Fruit fly (Drosophila melanogaster): ENCODE results near the gene CG43155.
A peak's percentile ranks its signal among the peaks of the same experiment; 100 is the strongest.

Gene CG43155

dm6 chrX:11425956-11426598, 33.5 kb upstream of the CG43155 start:
- TF ChIP-seq CG8478 (optimal IDR thresholded peaks at IDR 0.05), result no peak
- TF ChIP-seq Dll (optimal IDR thresholded peaks at IDR 0.05), result no peak
- no peak for TF ChIP-seq EcR (GFP tag; optimal IDR thresholded peaks at IDR 0.05)
- no peak for TF ChIP-seq psq (optimal IDR thresholded peaks at IDR 0.05)

dm6 chrX:11427282-11427689, 32.3 kb upstream of the CG43155 start:
- TF ChIP-seq pan (optimal IDR thresholded peaks at IDR 0.05) (no peak), EcR (GFP tag; optimal IDR thresholded peaks at IDR 0.05) (no peak), psq (optimal IDR thresholded peaks at IDR 0.05) (no peak), usp (GFP tag; optimal IDR thresholded peaks at IDR 0.05) (no peak), CG8478 (optimal IDR thresholded peaks at IDR 0.05) (no peak), Dll (optimal IDR thresholded peaks at IDR 0.05) (no peak)

DNA sequence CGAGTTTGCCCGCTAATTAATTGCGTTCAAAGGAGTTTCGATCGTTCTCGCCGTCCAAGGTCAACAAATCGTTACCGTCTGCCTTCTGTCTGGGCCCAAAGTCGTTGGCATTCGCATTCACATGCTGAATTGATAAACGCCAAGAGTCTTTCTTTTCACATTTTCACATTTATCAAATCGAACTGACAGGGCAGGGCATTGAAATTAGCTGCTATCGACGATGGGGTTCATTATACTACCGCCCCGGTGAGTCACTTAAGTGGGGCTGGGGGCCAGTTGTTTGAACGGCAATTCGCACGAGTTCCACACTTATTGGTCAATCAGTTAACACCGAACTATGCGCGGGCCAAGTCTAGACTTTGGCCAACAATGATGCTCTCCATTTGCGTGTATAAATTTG, 28.6 kb upstream of the CG43155 start:
- no peak for TF ChIP-seq Dll (optimal IDR thresholded peaks at IDR 0.05)
- TF ChIP-seq usp (GFP tag; optimal IDR thresholded peaks at IDR 0.05), result no peak
- no peak for TF ChIP-seq EcR (GFP tag; optimal IDR thresholded peaks at IDR 0.05)
- TF ChIP-seq psq (optimal IDR thresholded peaks at IDR 0.05), result no peak
- no peak for TF ChIP-seq pan (optimal IDR thresholded peaks at IDR 0.05)
- TF ChIP-seq CG8478 (optimal IDR thresholded peaks at IDR 0.05), result no peak

- no peak for TF ChIP-seq usp (GFP tag; optimal IDR thresholded peaks at IDR 0.05)
- TF ChIP-seq EcR (GFP tag; optimal IDR thresholded peaks at IDR 0.05), result peak in 1 of 2 experiments; percentile 29
Measured at dm6 chrX:11433930-11434329, 25.7 kb upstream of the CG43155 start.

DNA sequence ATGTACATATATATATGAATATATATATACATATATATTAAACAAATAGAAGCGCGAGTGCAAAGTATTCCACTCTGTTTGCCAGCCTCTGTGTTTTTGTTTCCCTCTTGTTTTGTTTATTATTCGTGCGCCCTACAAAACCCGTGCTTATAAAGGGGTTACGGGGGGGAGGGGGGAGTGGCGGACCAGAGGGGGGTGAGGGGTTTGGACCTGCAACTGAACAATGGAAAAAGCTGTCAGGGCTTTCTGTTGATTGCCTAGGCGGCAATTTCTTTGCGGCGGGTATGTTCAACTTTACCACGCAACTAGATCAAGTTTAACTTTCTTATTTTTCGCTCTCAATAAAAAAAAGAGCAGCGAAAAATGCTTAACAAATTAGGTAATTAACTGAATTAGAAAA, 20.3 kb upstream of the CG43155 start:
- TF ChIP-seq EcR (GFP tag; optimal IDR thresholded peaks at IDR 0.05) (no peak), CG8478 (optimal IDR thresholded peaks at IDR 0.05) (no peak), usp (GFP tag; optimal IDR thresholded peaks at IDR 0.05) (no peak), Dll (optimal IDR thresholded peaks at IDR 0.05) (no peak), pan (optimal IDR thresholded peaks at IDR 0.05) (no peak), psq (optimal IDR thresholded peaks at IDR 0.05) (no peak)

dm6 chrX:11440944-11441343, 18.6 kb upstream of the CG43155 start:
- TF ChIP-seq CG8478 (optimal IDR thresholded peaks at IDR 0.05) (no peak), EcR (GFP tag; optimal IDR thresholded peaks at IDR 0.05) (no peak), pan (optimal IDR thresholded peaks at IDR 0.05) (no peak), usp (GFP tag; optimal IDR thresholded peaks at IDR 0.05) (no peak), Dll (optimal IDR thresholded peaks at IDR 0.05) (no peak), psq (optimal IDR thresholded peaks at IDR 0.05) (no peak)

- no peak for TF ChIP-seq pan (optimal IDR thresholded peaks at IDR 0.05)
- no peak for TF ChIP-seq EcR (GFP tag; optimal IDR thresholded peaks at IDR 0.05)
- TF ChIP-seq CG8478 (optimal IDR thresholded peaks at IDR 0.05), result no peak
- TF ChIP-seq psq (optimal IDR thresholded peaks at IDR 0.05), result no peak
- no peak for TF ChIP-seq Dll (optimal IDR thresholded peaks at IDR 0.05)
- TF ChIP-seq usp (GFP tag; optimal IDR thresholded peaks at IDR 0.05), result no peak
Measured at dm6 chrX:11441829-11442634, 17.6 kb upstream of the CG43155 start, which contains the start of gene Sk1. Gene Sk1, plus strand, starts transcription at chrX:11442539.

dm6 chrX:11446792-11447405, 12.7 kb upstream of the CG43155 start:
- no peak for TF ChIP-seq Dll (optimal IDR thresholded peaks at IDR 0.05)
- TF ChIP-seq psq (optimal IDR thresholded peaks at IDR 0.05), result no peak
- no peak for TF ChIP-seq CG8478 (optimal IDR thresholded peaks at IDR 0.05)
- no peak for TF ChIP-seq pan (optimal IDR thresholded peaks at IDR 0.05)
- no peak for TF ChIP-seq EcR (GFP tag; optimal IDR thresholded peaks at IDR 0.05)
- no peak for TF ChIP-seq usp (GFP tag; optimal IDR thresholded peaks at IDR 0.05)

DNA sequence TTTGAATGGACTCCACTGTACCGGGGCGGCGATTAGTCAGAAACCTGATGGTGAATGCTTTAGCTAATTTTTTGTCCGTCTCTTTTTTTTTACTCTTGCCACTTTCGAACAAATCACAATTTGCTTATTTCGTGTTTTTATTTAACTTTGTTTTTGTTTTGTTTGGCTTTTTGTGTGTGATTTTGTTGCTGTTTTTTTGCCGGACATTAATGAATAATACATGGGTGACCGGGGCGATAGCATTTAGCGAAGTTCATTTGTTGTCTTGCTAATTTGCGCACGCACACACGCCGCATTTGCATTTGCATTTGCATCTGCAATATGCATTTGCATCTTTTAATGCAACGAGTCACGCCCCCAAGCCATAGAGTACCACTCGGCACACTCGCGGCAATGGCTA, 10.9 kb upstream of the CG43155 start:
- TF ChIP-seq CG8478 (optimal IDR thresholded peaks at IDR 0.05) (no peak), Dll (optimal IDR thresholded peaks at IDR 0.05) (no peak), EcR (GFP tag; optimal IDR thresholded peaks at IDR 0.05) (no peak), psq (optimal IDR thresholded peaks at IDR 0.05) (no peak), pan (optimal IDR thresholded peaks at IDR 0.05) (no peak), usp (GFP tag; optimal IDR thresholded peaks at IDR 0.05) (no peak)

DNA sequence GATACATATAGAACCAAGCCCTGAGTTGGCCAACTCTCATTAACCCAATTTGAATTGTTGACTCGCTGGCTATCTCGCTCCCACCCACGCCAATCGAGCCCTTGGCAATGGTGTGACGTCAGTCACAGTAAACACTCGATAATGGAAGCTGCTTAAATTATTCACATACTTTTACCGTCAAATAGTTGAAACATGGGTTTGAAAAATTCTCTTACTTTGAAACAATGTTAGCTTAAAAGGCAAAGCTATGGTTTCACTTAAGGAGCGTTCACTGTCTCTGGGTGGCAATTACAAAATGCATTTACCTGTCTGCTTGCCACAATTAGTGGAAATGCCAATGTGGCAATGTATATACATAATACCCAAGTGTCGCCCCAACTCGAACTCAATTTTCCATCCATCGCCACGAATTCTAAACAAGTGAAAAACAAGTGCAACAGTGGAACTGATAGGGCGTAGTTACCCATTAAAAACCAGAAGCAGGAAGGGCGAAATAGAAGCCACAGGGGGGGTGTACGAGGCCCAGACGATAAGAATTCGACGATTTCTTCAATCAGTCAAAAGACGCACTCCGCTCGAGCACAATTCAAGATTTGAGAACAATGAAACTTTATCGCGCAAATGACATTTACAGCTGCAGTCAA, 10.0 kb upstream of the CG43155 start:
- TF ChIP-seq CG8478 (optimal IDR thresholded peaks at IDR 0.05) (no peak), EcR (GFP tag; optimal IDR thresholded peaks at IDR 0.05) (no peak)

dm6 chrX:11450406-11450805, 9.2 kb upstream of the CG43155 start:
- TF ChIP-seq CG8478 (optimal IDR thresholded peaks at IDR 0.05) (no peak), usp (GFP tag; optimal IDR thresholded peaks at IDR 0.05) (no peak), psq (optimal IDR thresholded peaks at IDR 0.05) (no peak), Dll (optimal IDR thresholded peaks at IDR 0.05) (no peak), EcR (GFP tag; optimal IDR thresholded peaks at IDR 0.05) (no peak), pan (optimal IDR thresholded peaks at IDR 0.05) (no peak)

dm6 chrX:11451027-11451572, 8.5 kb upstream of the CG43155 start:
- TF ChIP-seq pan (optimal IDR thresholded peaks at IDR 0.05), result no peak
- TF ChIP-seq usp (GFP tag; optimal IDR thresholded peaks at IDR 0.05), result no peak
- no peak for TF ChIP-seq CG8478 (optimal IDR thresholded peaks at IDR 0.05)
- TF ChIP-seq psq (optimal IDR thresholded peaks at IDR 0.05), result no peak
- no peak for TF ChIP-seq Dll (optimal IDR thresholded peaks at IDR 0.05)
- no peak for TF ChIP-seq EcR (GFP tag; optimal IDR thresholded peaks at IDR 0.05)
